Worm (Caenorhabditis elegans) whole organism, mixed stage, embryonic: Measurements from ENCODE around the gene C25G4.8.
"Not testable (repeated sequence)": the region's sequence is repeated elsewhere in the genome, so short reads cannot be mapped to it uniquely, and the experiment has no call there.

Experiments used
- M03D4.4 ChIP-seq: sonication (generic microtip); optimal IDR thresholded peaks from 2 replicates; lab custom pipeline; 2017; ENCODE audit warnings: mild to moderate bottlenecking, missing genetic modification characterization, missing compliant biosample characterization
- bed-3 ChIP-seq: fragments of 200-800 bp; sonication (Bioruptor generic); optimal IDR thresholded peaks from 3 replicates; lab custom pipeline; 2018; ENCODE audit warnings: mild to moderate bottlenecking, missing genetic modification characterization, moderate library complexity, missing compliant biosample characterization
- lsy-2 ChIP-seq: fragments of 150-350 bp; optimal IDR thresholded peaks from 2 replicates; lab custom pipeline; 2014; ENCODE audit warnings: missing biosample characterization, missing genetic modification characterization
- mep-1 ChIP-seq: fragments of 150-350 bp; optimal IDR thresholded peaks from 2 replicates; lab custom pipeline; 2017; ENCODE audit warnings: missing biosample characterization, missing genetic modification reagents, missing genetic modification characterization, inconsistent platforms
- nhr-28 ChIP-seq: fragments of 150-350 bp; optimal IDR thresholded peaks from 2 replicates; lab custom pipeline; 2014; ENCODE audit warnings: missing biosample characterization, missing genetic modification characterization
- unc-39 ChIP-seq: fragments of 150-350 bp; optimal IDR thresholded peaks from 2 replicates; lab custom pipeline; 2014; ENCODE audit warnings: missing biosample characterization, missing genetic modification characterization
- unc-62 ChIP-seq: fragments of 150-350 bp; optimal IDR thresholded peaks from 2 replicates; lab custom pipeline; 2014; ENCODE audit warnings: missing biosample characterization, missing genetic modification reagents, missing genetic modification characterization
- ztf-11 ChIP-seq: fragments of 150-350 bp; optimal IDR thresholded peaks from 2 replicates; lab custom pipeline; 2014; ENCODE audit warnings: missing biosample characterization, missing genetic modification characterization

DNA sequence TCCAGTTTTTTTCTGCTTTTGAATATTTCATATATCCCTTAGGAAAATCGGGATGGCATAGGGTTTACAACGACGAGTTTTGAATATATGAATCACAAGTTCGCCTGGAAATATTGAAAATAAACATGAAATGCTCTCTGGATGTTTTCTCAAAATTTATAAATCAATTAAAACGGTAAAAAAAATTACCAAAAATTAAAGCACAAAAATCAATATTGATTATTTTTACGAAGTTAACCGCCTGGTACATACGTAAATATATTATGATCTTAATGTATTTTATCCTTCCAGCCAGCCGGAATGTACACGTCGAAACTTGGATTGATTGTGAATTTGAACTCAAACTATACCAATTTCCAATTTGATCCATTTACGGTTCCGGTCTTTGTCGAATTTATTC lies 42.1 kb upstream of the C25G4.8 start, which contains the start of gene sru-17:
- not testable (repeated sequence) for TF ChIP-seq unc-62; mep-1; lsy-2 (tag; lab: Kevin White, UChicago); ztf-11 (tag; lab: Kevin White, UChicago); unc-39 (tag; lab: Kevin White, UChicago); nhr-28 (tag; lab: Kevin White, UChicago); M03D4.4; bed-3
